Fruit fly (Drosophila melanogaster): ENCODE data around the gene CG15386.

CG15386 gene

dm6 chr2L:2239284-2239683, 22.2 kb upstream of the CG15386 start, which contains the start of gene Tengl2:
Gene Tengl2, minus strand, starts transcription at chr2L:2239384.
- TF ChIP-seq rib (GFP tag; IDR thresholded peaks at IDR 0.05) (no peak), CG2120 (GFP tag; optimal IDR thresholded peaks at IDR 0.05) (no peak), CG9876 (GFP tag; optimal IDR thresholded peaks at IDR 0.05) (no peak), Xbp1 (GFP tag; optimal IDR thresholded peaks at IDR 0.05) (no peak), CG9932 (GFP tag; IDR thresholded peaks at IDR 0.05) (no peak), HmgD (GFP tag; optimal IDR thresholded peaks at IDR 0.05) (no peak), CG31388 (GFP tag; optimal IDR thresholded peaks at IDR 0.05) (no peak), Max (GFP tag; optimal IDR thresholded peaks at IDR 0.05) (no peak), MESR4 (GFP tag; optimal IDR thresholded peaks at IDR 0.05) (no peak), CG10979 (tag; optimal IDR thresholded peaks at IDR 0.05) (no peak), CG11696 (GFP tag; IDR thresholded peaks at IDR 0.05) (no peak), CG16815 (GFP tag; optimal IDR thresholded peaks at IDR 0.05) (no peak), dysf (GFP tag; IDR thresholded peaks at IDR 0.05) (no peak), H2.0 (GFP tag; IDR thresholded peaks at IDR 0.05) (no peak)

dm6 chr2L:2238151-2238550, 21.1 kb upstream of the CG15386 start, which contains the start of gene Tengl3:
Gene Tengl3, minus strand, starts transcription at chr2L:2238251.
- TF ChIP-seq Kr (GFP tag; optimal IDR thresholded peaks at IDR 0.05) (no peak), CG6689 (GFP tag; IDR thresholded peaks at IDR 0.05) (no peak), ci (GFP tag; IDR thresholded peaks at IDR 0.05) (no peak), CG10543 (GFP tag; optimal IDR thresholded peaks at IDR 0.05) (no peak), lilli (GFP tag; optimal IDR thresholded peaks at IDR 0.05) (no peak), CG8089 (GFP tag; optimal IDR thresholded peaks at IDR 0.05) (no peak), ab (GFP tag; optimal IDR thresholded peaks at IDR 0.05) (no peak), PHDP (tag; optimal IDR thresholded peaks at IDR 0.05) (no peak), sisA (GFP tag; IDR thresholded peaks at IDR 0.05) (no peak), HmgZ (tag; optimal IDR thresholded peaks at IDR 0.05) (no peak), CG2129 (GFP tag; IDR thresholded peaks at IDR 0.05; ENCODE audit: partially characterized antibody) (no peak), BEAF-32 (GFP tag; optimal IDR thresholded peaks at IDR 0.05) (no peak)

dm6 chr2L:2236722-2237121, 19.7 kb upstream of the CG15386 start, which contains the start of gene Sec24CD:
Gene Sec24CD, minus strand, starts transcription at chr2L:2236844.
- TF ChIP-seq CG13624 (GFP tag; optimal IDR thresholded peaks at IDR 0.05), result no peak
- no peak for TF ChIP-seq toy (GFP tag; IDR thresholded peaks at IDR 0.05)
- peak; percentile 39 for TF ChIP-seq HmgZ (tag; optimal IDR thresholded peaks at IDR 0.05)
- no peak for TF ChIP-seq psq (GFP tag; optimal IDR thresholded peaks at IDR 0.05)
- no peak for TF ChIP-seq CHES-1-like (GFP tag; optimal IDR thresholded peaks at IDR 0.05)
- peak; percentile 98 for TF ChIP-seq CG34224 (GFP tag; IDR thresholded peaks at IDR 0.05; ENCODE audit: partially characterized antibody)
- TF ChIP-seq CG17912 (GFP tag; optimal IDR thresholded peaks at IDR 0.05), result peak; percentile 39
- no peak for TF ChIP-seq Lpt (GFP tag; optimal IDR thresholded peaks at IDR 0.05)
- TF ChIP-seq pfk (GFP tag; optimal IDR thresholded peaks at IDR 0.05), result no peak
- no peak for TF ChIP-seq CG1792 (GFP tag; optimal IDR thresholded peaks at IDR 0.05)
- TF ChIP-seq CG8359 (GFP tag; optimal IDR thresholded peaks at IDR 0.05; ENCODE audit: borderline replicate concordance), result no peak
- peak; percentile 26; the same call in 1 of the 2 replicates for TF ChIP-seq Rfx (GFP tag; IDR thresholded peaks at IDR 0.05)
- TF ChIP-seq Dbx (GFP tag; IDR thresholded peaks at IDR 0.05), result 0 out of 3 replicates have a peak, but pooled peaks have one; percentile 19
- no peak for TF ChIP-seq corto (GFP tag; optimal IDR thresholded peaks at IDR 0.05)
- TF ChIP-seq NC2α (GFP tag; optimal IDR thresholded peaks at IDR 0.05), result no peak
- TF ChIP-seq chm (GFP tag; IDR thresholded peaks at IDR 0.05), result no peak
- TF ChIP-seq Xrp1 (GFP tag; IDR thresholded peaks at IDR 0.05), result no peak
- no peak for TF ChIP-seq CG4820 (GFP tag; optimal IDR thresholded peaks at IDR 0.05)
- TF ChIP-seq Camta (GFP tag; optimal IDR thresholded peaks at IDR 0.05), result no peak
- TF ChIP-seq CG10654 (GFP tag; optimal IDR thresholded peaks at IDR 0.05), result no peak
- no peak for TF ChIP-seq CG16779 (GFP tag; IDR thresholded peaks at IDR 0.05)
- no peak for TF ChIP-seq abd-A (tag; optimal IDR thresholded peaks at IDR 0.05)
- peak; percentile 10 for TF ChIP-seq CG17186 (GFP tag; optimal IDR thresholded peaks at IDR 0.05)
- TF ChIP-seq CG13775 (GFP tag; optimal IDR thresholded peaks at IDR 0.05), result no peak
- no peak for TF ChIP-seq CG3995 (GFP tag; optimal IDR thresholded peaks at IDR 0.05)
- TF ChIP-seq CG11695 (GFP tag; IDR thresholded peaks at IDR 0.05), result 0 out of 3 replicates have a peak, but pooled peaks have one; percentile 14

Data from whole organism, embryonic.